Fruit fly (Drosophila melanogaster) whole organism, prepupa: Measurements from ENCODE around the gene CG31957.

ENCODE experiments used
- Blimp-1 ChIP-seq: fragments of 200-800 bp; sonication (Bioruptor generic); optimal IDR thresholded peaks from 3 replicates; lab custom pipeline; 2017; ENCODE audit warnings: missing biosample characterization, missing genetic modification characterization, mild to moderate bottlenecking, moderate library complexity, missing genetic modification reagents
- CG10631 ChIP-seq: fragments of 200-800 bp; sonication (Bioruptor generic); optimal IDR thresholded peaks from 2 replicates; lab custom pipeline; 2016; ENCODE audit warnings: missing biosample characterization, missing genetic modification characterization
- CG10669 ChIP-seq: fragments of 200-800 bp; sonication (Bioruptor generic); optimal IDR thresholded peaks from 3 replicates; lab custom pipeline; 2018; ENCODE audit warnings: missing biosample characterization, mild to moderate bottlenecking, missing genetic modification characterization, moderate library complexity
- CG11294 ChIP-seq: fragments of 200-800 bp; sonication (Bioruptor generic); IDR thresholded peaks from 2 replicates; pipeline ENCODE4 v1.3.6; 2022; ENCODE audit warnings: missing biosample characterization, missing genetic modification characterization
- CG15336 ChIP-seq: fragments of 200-800 bp; sonication (Bioruptor generic); IDR thresholded peaks from 2 replicates; pipeline ENCODE4 v1.3.6; 2022; ENCODE audit warnings: missing biosample characterization, missing genetic modification characterization
- CG3032 ChIP-seq: fragments of 200-800 bp; optimal IDR thresholded peaks from 2 replicates; lab custom pipeline; 2019; ENCODE audit warnings: missing biosample characterization, mild to moderate bottlenecking, missing genetic modification characterization, moderate library complexity
- CG32006 ChIP-seq: fragments of 200-800 bp; sonication (Bioruptor generic); optimal IDR thresholded peaks from 3 replicates; lab custom pipeline; 2017; ENCODE audit warnings: missing biosample characterization, mild to moderate bottlenecking, missing genetic modification characterization
- CG34406 ChIP-seq: fragments of 200-800 bp; sonication (Bioruptor generic); optimal IDR thresholded peaks from 3 replicates; lab custom pipeline; 2016; ENCODE audit warnings: missing biosample characterization, missing genetic modification characterization
- CG3919 ChIP-seq: fragments of 200-800 bp; sonication (Bioruptor generic); optimal IDR thresholded peaks from 3 replicates; lab custom pipeline; 2016; ENCODE audit warnings: missing biosample characterization, missing genetic modification characterization
- CG4318 ChIP-seq: fragments of 200-800 bp; sonication (Bioruptor generic); optimal IDR thresholded peaks from 3 replicates; lab custom pipeline; 2017; ENCODE audit warnings: missing biosample characterization, mild to moderate bottlenecking, missing genetic modification characterization
- CG6163 ChIP-seq: fragments of 200-800 bp; sonication (Bioruptor generic); IDR thresholded peaks from 3 replicates; pipeline ENCODE4 v1.3.6; 2022; ENCODE audit warnings: missing biosample characterization, missing genetic modification characterization
- CG6792 ChIP-seq: fragments of 200-800 bp; sonication (Bioruptor generic); optimal IDR thresholded peaks from 3 replicates; lab custom pipeline; 2016; ENCODE audit warnings: missing biosample characterization, missing genetic modification characterization
- CG6808 ChIP-seq: fragments of 200-800 bp; sonication (Bioruptor generic); optimal IDR thresholded peaks from 3 replicates; lab custom pipeline; 2017; ENCODE audit warnings: missing biosample characterization, missing genetic modification characterization, mild to moderate bottlenecking, moderate library complexity, missing genetic modification reagents
- CG6854 ChIP-seq: fragments of 200-800 bp; sonication (Bioruptor generic); optimal IDR thresholded peaks from 2 replicates; lab custom pipeline; 2017; ENCODE audit warnings: missing biosample characterization, mild to moderate bottlenecking, missing genetic modification characterization
- CG7368 ChIP-seq: fragments of 200-800 bp; sonication (Bioruptor generic); optimal IDR thresholded peaks from 3 replicates; lab custom pipeline; 2016; ENCODE audit warnings: missing biosample characterization, missing genetic modification characterization
- CG8119 ChIP-seq: fragments of 200-800 bp; sonication (Bioruptor generic); IDR thresholded peaks from 3 replicates; pipeline ENCODE4 v1.3.6; 2022; ENCODE audit warnings: missing biosample characterization, missing genetic modification characterization
- CG8319 ChIP-seq: fragments of 200-800 bp; sonication (Bioruptor generic); optimal IDR thresholded peaks from 3 replicates; lab custom pipeline; 2016; ENCODE audit warnings: missing biosample characterization, missing genetic modification characterization
- CG8632 ChIP-seq: fragments of 200-800 bp; sonication (Bioruptor generic); optimal IDR thresholded peaks from 3 replicates; lab custom pipeline; 2016; ENCODE audit warnings: missing biosample characterization, missing genetic modification characterization
- CG9139 ChIP-seq: fragments of 200-800 bp; sonication (Bioruptor generic); optimal IDR thresholded peaks from 3 replicates; lab custom pipeline; 2017; ENCODE audit warnings: missing biosample characterization, mild to moderate bottlenecking, missing genetic modification characterization
- Eip75B ChIP-seq: fragments of 200-800 bp; sonication (Bioruptor generic); optimal IDR thresholded peaks from 3 replicates; lab custom pipeline; 2016; ENCODE audit warnings: missing biosample characterization, missing genetic modification characterization
- Eip78C ChIP-seq: fragments of 200-800 bp; sonication (Bioruptor generic); peaks from one replicate; lab custom pipeline; 2016; ENCODE audit warnings: missing biosample characterization, missing genetic modification characterization
- Ets96B ChIP-seq: fragments of 200-800 bp; optimal IDR thresholded peaks from 2 replicates; lab custom pipeline; 2019; ENCODE audit warnings: missing biosample characterization, mild to moderate bottlenecking, missing genetic modification characterization, moderate library complexity
- Gug ChIP-seq: fragments of 200-800 bp; sonication (Bioruptor generic); IDR thresholded peaks from 2 replicates; pipeline ENCODE4 v1.3.6; 2022; ENCODE audit warnings: missing biosample characterization, missing genetic modification characterization
- Hr38 ChIP-seq: sonication (Bioruptor generic); optimal IDR thresholded peaks from 2 replicates; lab custom pipeline; 2016; ENCODE audit warnings: missing biosample characterization, missing genetic modification characterization
- Hr39 ChIP-seq: fragments of 200-800 bp; sonication (Bioruptor generic); optimal IDR thresholded peaks from 2 replicates; lab custom pipeline; 2016; ENCODE audit warnings: missing biosample characterization, missing genetic modification characterization
- Hr4 ChIP-seq: fragments of 200-800 bp; sonication (Bioruptor generic); optimal IDR thresholded peaks from 3 replicates; lab custom pipeline; 2016; ENCODE audit warnings: missing biosample characterization, missing genetic modification characterization
- Lpt ChIP-seq: fragments of 200-800 bp; sonication (Bioruptor generic); optimal IDR thresholded peaks from 3 replicates; lab custom pipeline; 2016; ENCODE audit warnings: missing biosample characterization, missing genetic modification characterization
- Met ChIP-seq: fragments of 200-800 bp; sonication (Bioruptor generic); optimal IDR thresholded peaks from 3 replicates; lab custom pipeline; 2016; ENCODE audit warnings: missing biosample characterization, missing genetic modification characterization
- OdsH ChIP-seq: fragments of 200-800 bp; sonication (Bioruptor generic); optimal IDR thresholded peaks from 3 replicates; lab custom pipeline; 2016; ENCODE audit warnings: missing biosample characterization, missing genetic modification characterization
- Sox102F ChIP-seq: fragments of 200-800 bp; sonication (Bioruptor generic); optimal IDR thresholded peaks from 2 replicates; lab custom pipeline; 2016; ENCODE audit warnings: missing biosample characterization, mild to moderate bottlenecking, missing genetic modification characterization
- Sox14 ChIP-seq: fragments of 200-800 bp; sonication (Bioruptor generic); optimal IDR thresholded peaks from 3 replicates; lab custom pipeline; 2016; ENCODE audit warnings: missing biosample characterization, missing genetic modification characterization
- Sox15 ChIP-seq: fragments of 200-800 bp; sonication (Bioruptor generic); optimal IDR thresholded peaks from 3 replicates; lab custom pipeline; 2016; ENCODE audit warnings: missing biosample characterization, missing genetic modification characterization
- achi ChIP-seq: fragments of 200-800 bp; sonication (Bioruptor generic); optimal IDR thresholded peaks from 3 replicates; lab custom pipeline; 2016; ENCODE audit warnings: missing biosample characterization, missing genetic modification characterization
- acj6 ChIP-seq: fragments of 200-800 bp; sonication (Bioruptor generic); optimal IDR thresholded peaks from 3 replicates; lab custom pipeline; 2016; ENCODE audit warnings: missing biosample characterization, missing genetic modification characterization
- cyc ChIP-seq: fragments of 200-800 bp; sonication (Bioruptor generic); optimal IDR thresholded peaks from 3 replicates; lab custom pipeline; 2016; ENCODE audit warnings: missing biosample characterization, missing genetic modification characterization
- dsx ChIP-seq: fragments of 200-800 bp; optimal IDR thresholded peaks from 3 replicates; lab custom pipeline; 2019; ENCODE audit warnings: missing biosample characterization, mild to moderate bottlenecking, missing genetic modification characterization, moderate library complexity; ENCODE audit not compliant: poor library complexity, severe bottlenecking
- esn ChIP-seq: fragments of 200-800 bp; sonication (Bioruptor generic); optimal IDR thresholded peaks from 2 replicates; lab custom pipeline; 2016; ENCODE audit warnings: missing biosample characterization, mild to moderate bottlenecking, missing genetic modification characterization, moderate library complexity
- fd59A ChIP-seq: fragments of 200-800 bp; sonication (Bioruptor generic); optimal IDR thresholded peaks from 2 replicates; lab custom pipeline; 2017; ENCODE audit warnings: missing biosample characterization, mild to moderate bottlenecking, missing genetic modification characterization, missing genetic modification reagents
- fd85E ChIP-seq: fragments of 200-800 bp; sonication (Bioruptor generic); optimal IDR thresholded peaks from 3 replicates; lab custom pipeline; 2016; ENCODE audit warnings: missing biosample characterization, missing genetic modification characterization
- fkh ChIP-seq: fragments of 200-800 bp; sonication (Bioruptor generic); optimal IDR thresholded peaks from 3 replicates; lab custom pipeline; 2017; ENCODE audit warnings: missing biosample characterization, mild to moderate bottlenecking, missing genetic modification characterization, moderate library complexity
- lz ChIP-seq: fragments of 200-800 bp; sonication (Bioruptor generic); optimal IDR thresholded peaks from 3 replicates; lab custom pipeline; 2016; ENCODE audit warnings: missing biosample characterization, missing genetic modification characterization
- salr ChIP-seq, 2 experiments: fragments of 200-800 bp; sonication (Bioruptor generic); optimal IDR thresholded peaks; 3 replicates each; lab custom pipeline; 2016 to 2018; ENCODE audit warnings: missing biosample characterization in 2 of 2, missing genetic modification characterization in 2 of 2, mild to moderate bottlenecking in 1 of 2
- spab ChIP-seq: fragments of 200-800 bp; sonication (Bioruptor generic); optimal IDR thresholded peaks from 2 replicates; lab custom pipeline; 2017; ENCODE audit warnings: missing biosample characterization, mild to moderate bottlenecking, missing genetic modification characterization, missing genetic modification reagents
- ss ChIP-seq, 2 experiments: fragments of 200-800 bp; sonication (Bioruptor generic); optimal IDR thresholded peaks; 2 replicates in 1 of 2; 3 replicates in 1 of 2; lab custom pipeline; 2017 to 2018; ENCODE audit warnings: mild to moderate bottlenecking in 2 of 2, missing biosample characterization in 2 of 2, missing genetic modification characterization in 2 of 2, moderate library complexity in 1 of 2
- svp ChIP-seq: fragments of 200-800 bp; sonication (Bioruptor generic); peaks from one replicate; lab custom pipeline; 2016; ENCODE audit warnings: missing biosample characterization, missing genetic modification characterization
- topi ChIP-seq: fragments of 200-800 bp; sonication (Bioruptor generic); optimal IDR thresholded peaks from 3 replicates; lab custom pipeline; 2016; ENCODE audit warnings: missing biosample characterization, missing genetic modification characterization
- vri ChIP-seq: fragments of 200-800 bp; sonication (Bioruptor generic); optimal IDR thresholded peaks from 3 replicates; lab custom pipeline; 2016; ENCODE audit warnings: missing biosample characterization, mild to moderate bottlenecking, missing genetic modification characterization

Gene CG31957

dm6 chr2L:3852120-3852519 is 20.1 kb downstream of the CG31957 start:
- TF ChIP-seq fd59A (GFP tag; lab: Kevin White, UChicago) (peak; percentile 6), CG10631 (GFP tag; lab: Kevin White, UChicago) (peak; percentile 25), CG6854 (GFP tag; lab: Kevin White, UChicago) (no peak), OdsH (GFP tag; lab: Kevin White, UChicago) (no peak), CG15336 (GFP tag; lab: Robert Waterston, UW) (no peak), CG11294 (no peak), Eip78C (GFP tag; lab: Kevin White, UChicago) (peak; percentile 25), CG6163 (GFP tag; lab: Robert Waterston, UW) (0 out of 3 replicates have a peak, but pooled peaks have one; percentile 13), Ets96B (peak; percentile 13), Sox102F (GFP tag; lab: Kevin White, UChicago) (peak; percentile 20), fd85E (GFP tag; lab: Kevin White, UChicago) (no peak), topi (GFP tag; lab: Kevin White, UChicago) (peak; percentile 21), CG3032 (tag; lab: Kevin White, UChicago) (peak; percentile 24), lz (peak; percentile 19), CG8632 (GFP tag; lab: Kevin White, UChicago) (no peak), CG9139 (GFP tag; lab: Kevin White, UChicago) (no peak), Eip75B (GFP tag; lab: Kevin White, UChicago) (no peak), Blimp-1 (no peak), CG6808 (no peak), CG32006 (GFP tag; lab: Kevin White, UChicago) (no peak), spab (GFP tag; lab: Kevin White, UChicago) (no peak), CG7368 (no peak), Hr38 (GFP tag; lab: Kevin White, UChicago) (no peak), achi (no peak), Hr4 (GFP tag; lab: Kevin White, UChicago) (no peak), Gug (GFP tag; lab: Robert Waterston, UW) (no peak), esn (peak; percentile 38), CG3919 (GFP tag; lab: Kevin White, UChicago) (peak; percentile 39), Hr39 (GFP tag; lab: Kevin White, UChicago) (peak; percentile 3), CG6792 (no peak), Lpt (GFP tag; lab: Kevin White, UChicago) (no peak), Met (GFP tag; lab: Kevin White, UChicago) (peak; percentile 32), salr (GFP tag; optimal IDR thresholded peaks at IDR 0.05; lab: Kevin White, UChicago) (peak in 1 of 2 experiments; percentile 8), CG8119 (GFP tag; lab: Robert Waterston, UW) (no peak), cyc (GFP tag; lab: Kevin White, UChicago) (peak; percentile 33), CG8319 (GFP tag; lab: Kevin White, UChicago) (no peak), acj6 (GFP tag; lab: Kevin White, UChicago) (no peak), Sox14 (GFP tag; lab: Kevin White, UChicago) (no peak), dsx (GFP tag; lab: Kevin White, UChicago) (no peak), ss (GFP tag; optimal IDR thresholded peaks at IDR 0.05; lab: Kevin White, UChicago) (no peak), svp (peak; percentile 64), vri (GFP tag; lab: Kevin White, UChicago) (no peak), Sox15 (GFP tag; lab: Kevin White, UChicago) (no peak), CG34406 (no peak), CG10669 (peak; percentile 5), fkh (GFP tag; lab: Kevin White, UChicago) (no peak), CG4318 (GFP tag; lab: Kevin White, UChicago) (no peak)
